Worm (Caenorhabditis elegans): Measurements from ENCODE around the gene Y22D7AL.7.
A peak's percentile ranks its signal among the peaks of the same experiment; 100 is the strongest.

The Y22D7AL.7 gene

ce11 chrIII:1598927-1599326, 22.4 kb downstream of the Y22D7AL.7 start:
- TF ChIP-seq ces-1 (GFP tag; optimal IDR thresholded peaks at IDR 0.05) (no peak), drap-1 (GFP tag; optimal IDR thresholded peaks at IDR 0.05) (no peak), bed-3 (GFP tag; optimal IDR thresholded peaks at IDR 0.05) (no peak), tbx-8 (GFP tag; optimal IDR thresholded peaks at IDR 0.05) (no peak), nhr-76 (tag; optimal IDR thresholded peaks at IDR 0.05) (no peak), unc-39 (tag; optimal IDR thresholded peaks at IDR 0.05) (no peak), blmp-1 (tag; optimal IDR thresholded peaks at IDR 0.05) (no peak), hlh-1 (tag; optimal IDR thresholded peaks at IDR 0.05) (no peak)

- no peak for TF ChIP-seq blmp-1 (tag; optimal IDR thresholded peaks at IDR 0.05)
- peak; percentile 18 for TF ChIP-seq sptf-1 (tag; optimal IDR thresholded peaks at IDR 0.05)
- peak; percentile 2 for TF ChIP-seq drap-1 (GFP tag; optimal IDR thresholded peaks at IDR 0.05)
- TF ChIP-seq lin-13 (tag; optimal IDR thresholded peaks at IDR 0.05) = peak; percentile 5
- peak; percentile 32 for TF ChIP-seq M03D4.4 (tag; optimal IDR thresholded peaks at IDR 0.05)
These were observed 24.2 kb downstream of the Y22D7AL.7 start, which contains the start of gene sms-3 for ce11 chrIII:1600670-1601194. TSS of gene sms-3 (minus strand) at chrIII:1601144.

ce11 chrIII:1601464-1602169, 25.1 kb downstream of the Y22D7AL.7 start:
- peak; percentile 89 for TF ChIP-seq sptf-1 (tag; optimal IDR thresholded peaks at IDR 0.05)
- TF ChIP-seq unc-120 (tag; optimal IDR thresholded peaks at IDR 0.05; ENCODE audit: poor library complexity, severe bottlenecking) = peak; percentile 55
- TF ChIP-seq flh-1 (GFP tag; optimal IDR thresholded peaks at IDR 0.05) = peak; percentile 36
- TF ChIP-seq tbx-8 (GFP tag; optimal IDR thresholded peaks at IDR 0.05) = peak; percentile 67
- no peak for TF ChIP-seq unc-62 (GFP tag; optimal IDR thresholded peaks at IDR 0.05)
- no peak for TF ChIP-seq nhr-28 (tag; optimal IDR thresholded peaks at IDR 0.05)
- TF ChIP-seq lin-13 (tag; optimal IDR thresholded peaks at IDR 0.05) = peak; percentile 5
- peak; percentile 73 for TF ChIP-seq ceh-43 (GFP tag; optimal IDR thresholded peaks at IDR 0.05)
- no peak for TF ChIP-seq zip-8 (tag; optimal IDR thresholded peaks at IDR 0.05)
- TF ChIP-seq bed-3 (GFP tag; optimal IDR thresholded peaks at IDR 0.05) = peak; percentile 38
- no peak for TF ChIP-seq ceh-39 (tag; optimal IDR thresholded peaks at IDR 0.05)
- peak; percentile 8 for TF ChIP-seq hlh-1 (tag; optimal IDR thresholded peaks at IDR 0.05)
- TF ChIP-seq pha-4 (tag; optimal IDR thresholded peaks at IDR 0.05) = no peak
- no peak for TF ChIP-seq ces-1 (GFP tag; optimal IDR thresholded peaks at IDR 0.05)
- peak; percentile 70 for TF ChIP-seq M03D4.4 (tag; optimal IDR thresholded peaks at IDR 0.05)
- TF ChIP-seq nhr-76 (tag; optimal IDR thresholded peaks at IDR 0.05) = no peak
- TF ChIP-seq nhr-12 (tag; optimal IDR thresholded peaks at IDR 0.05) = no peak
- TF ChIP-seq nhr-2 (tag; optimal IDR thresholded peaks at IDR 0.05) = peak; percentile 7
- TF ChIP-seq nhr-237 (tag; optimal IDR thresholded peaks at IDR 0.05) = no peak
- no peak for TF ChIP-seq snpc-4 (tag; optimal IDR thresholded peaks at IDR 0.05)
- no peak for TF ChIP-seq unc-39 (tag; optimal IDR thresholded peaks at IDR 0.05)
- no peak for TF ChIP-seq elt-1 (tag; optimal IDR thresholded peaks at IDR 0.05; ENCODE audit: borderline replicate concordance, insufficient read depth)
- TF ChIP-seq ceh-83 (GFP tag; optimal IDR thresholded peaks at IDR 0.05) = peak; percentile 88
- no peak for TF ChIP-seq lsy-2 (tag; optimal IDR thresholded peaks at IDR 0.05)
- TF ChIP-seq cnd-1 (tag; optimal IDR thresholded peaks at IDR 0.05) = peak; percentile 55
- peak; percentile 64 for TF ChIP-seq ham-2 (GFP tag; optimal IDR thresholded peaks at IDR 0.05)
- peak; percentile 84 for TF ChIP-seq mls-2 (tag; optimal IDR thresholded peaks at IDR 0.05)
- TF ChIP-seq drap-1 (GFP tag; optimal IDR thresholded peaks at IDR 0.05) = peak; percentile 56
- TF ChIP-seq sem-2 (GFP tag; optimal IDR thresholded peaks at IDR 0.05) = peak; percentile 49
- TF ChIP-seq ztf-11 (tag; optimal IDR thresholded peaks at IDR 0.05) = no peak
- TF ChIP-seq mab-5 (tag; optimal IDR thresholded peaks at IDR 0.05) = no peak
- TF ChIP-seq elt-3 (tag; optimal IDR thresholded peaks at IDR 0.05) = no peak
- no peak for TF ChIP-seq blmp-1 (tag; optimal IDR thresholded peaks at IDR 0.05)
- TF ChIP-seq lin-32 (GFP tag; optimal IDR thresholded peaks at IDR 0.05) = peak; percentile 75
- TF ChIP-seq mep-1 (tag; optimal IDR thresholded peaks at IDR 0.05) = no peak
